Fruit fly (Drosophila melanogaster) whole organism, embryonic: Measurements from ENCODE around the gene pHCl-1.

Source experiments
- Ada2b ChIP-seq: fragments of 200-800 bp; sonication (Bioruptor generic); IDR thresholded peaks from 2 replicates; pipeline ENCODE4 v1.3.6; 2022; ENCODE audit warnings: missing biosample characterization, missing genetic modification characterization
- Antp ChIP-seq: fragments of 200-800 bp; sonication (Bioruptor generic); optimal IDR thresholded peaks from 3 replicates; lab custom pipeline; 2016; ENCODE audit warnings: missing biosample characterization, missing genetic modification characterization
- CG10267 ChIP-seq: fragments of 200-800 bp; sonication (Bioruptor generic); optimal IDR thresholded peaks from 2 replicates; lab custom pipeline; 2018; ENCODE audit warnings: missing biosample characterization, mild to moderate bottlenecking, missing genetic modification characterization, moderate library complexity
- CG11247 ChIP-seq: fragments of 200-800 bp; sonication (Bioruptor generic); IDR thresholded peaks from 2 replicates; pipeline ENCODE4 v1.3.6; 2022; ENCODE audit warnings: missing biosample characterization, missing genetic modification characterization
- CG12769 ChIP-seq: fragments of 200-800 bp; sonication (Bioruptor generic); optimal IDR thresholded peaks from 2 replicates; lab custom pipeline; 2019; ENCODE audit warnings: missing biosample characterization, mild to moderate bottlenecking, missing genetic modification characterization, moderate library complexity
- CG12942 ChIP-seq: fragments of 200-800 bp; sonication (Bioruptor generic); optimal IDR thresholded peaks from 3 replicates; lab custom pipeline; 2016; ENCODE audit warnings: missing biosample characterization, missing genetic modification characterization
- CG14667 ChIP-seq: fragments of 200-800 bp; sonication (Bioruptor generic); IDR thresholded peaks from 2 replicates; pipeline ENCODE4 v1.3.6; 2022; ENCODE audit warnings: missing biosample characterization, missing genetic modification characterization
- CG15269 ChIP-seq: fragments of 200-800 bp; sonication (Bioruptor generic); optimal IDR thresholded peaks from 2 replicates; lab custom pipeline; 2018; ENCODE audit warnings: missing biosample characterization, mild to moderate bottlenecking, missing genetic modification characterization, moderate library complexity
- CG17361 ChIP-seq: fragments of 200-800 bp; sonication (Bioruptor generic); IDR thresholded peaks from 3 replicates; pipeline ENCODE4 v1.3.6; 2022; ENCODE audit warnings: missing biosample characterization, missing genetic modification characterization
- CG17802 ChIP-seq: fragments of 200-800 bp; sonication (Bioruptor generic); optimal IDR thresholded peaks from 2 replicates; lab custom pipeline; 2018; ENCODE audit warnings: missing biosample characterization, mild to moderate bottlenecking, missing genetic modification characterization, moderate library complexity
- CG2129 ChIP-seq: fragments of 200-800 bp; sonication (Bioruptor generic); IDR thresholded peaks from 2 replicates; pipeline ENCODE4 v1.3.6; 2022; ENCODE audit warnings: missing biosample characterization, missing genetic modification characterization; ENCODE audit not compliant: partially characterized antibody
- CG31388 ChIP-seq: fragments of 200-800 bp; sonication (Bioruptor generic); optimal IDR thresholded peaks from 2 replicates; lab custom pipeline; 2016; ENCODE audit warnings: missing biosample characterization, missing genetic modification characterization
- CG42726 ChIP-seq: fragments of 200-800 bp; sonication (Bioruptor generic); IDR thresholded peaks from 2 replicates; pipeline ENCODE4 v1.3.6; 2022; ENCODE audit warnings: missing biosample characterization, missing genetic modification characterization; ENCODE audit not compliant: partially characterized antibody
- CG7786 ChIP-seq: fragments of 200-800 bp; sonication (Bioruptor generic); optimal IDR thresholded peaks from 2 replicates; lab custom pipeline; 2016; ENCODE audit warnings: missing biosample characterization, missing genetic modification characterization
- CG8359 ChIP-seq: fragments of 200-800 bp; sonication (Bioruptor generic); optimal IDR thresholded peaks from 2 replicates; lab custom pipeline; 2017; ENCODE audit warnings: missing biosample characterization, mild to moderate bottlenecking, missing genetic modification characterization, borderline replicate concordance
- CG9727 ChIP-seq: fragments of 200-800 bp; sonication (Bioruptor generic); optimal IDR thresholded peaks from 3 replicates; lab custom pipeline; 2017; ENCODE audit warnings: missing biosample characterization, mild to moderate bottlenecking, missing genetic modification characterization
- Dbx ChIP-seq: fragments of 200-800 bp; sonication (Bioruptor generic); IDR thresholded peaks from 3 replicates; pipeline ENCODE4 v1.3.6; 2022; ENCODE audit warnings: missing biosample characterization, missing genetic modification characterization
- E2f1 ChIP-seq: fragments of 200-800 bp; sonication (Bioruptor generic); IDR thresholded peaks from 2 replicates; pipeline ENCODE4 v1.3.6; 2022; ENCODE audit warnings: missing biosample characterization, missing genetic modification characterization
- Ets97D ChIP-seq: fragments of 200-800 bp; sonication (Bioruptor generic); optimal IDR thresholded peaks from 3 replicates; lab custom pipeline; 2016; ENCODE audit warnings: missing biosample characterization, missing genetic modification characterization
- HmgD ChIP-seq: fragments of 200-800 bp; sonication (Bioruptor generic); optimal IDR thresholded peaks from 3 replicates; lab custom pipeline; 2016; ENCODE audit warnings: missing biosample characterization, missing genetic modification characterization
- Kr ChIP-seq: fragments of 200-800 bp; sonication (Bioruptor generic); optimal IDR thresholded peaks from 2 replicates; lab custom pipeline; 2017; ENCODE audit warnings: missing biosample characterization, mild to moderate bottlenecking, missing genetic modification characterization
- MTF-1 ChIP-seq: fragments of 200-800 bp; sonication (Bioruptor generic); optimal IDR thresholded peaks from 2 replicates; lab custom pipeline; 2018; ENCODE audit warnings: missing biosample characterization, mild to moderate bottlenecking, missing genetic modification characterization, borderline replicate concordance
- Mes4 ChIP-seq: fragments of 200-800 bp; sonication (Bioruptor generic); optimal IDR thresholded peaks from 2 replicates; lab custom pipeline; 2016; ENCODE audit warnings: missing biosample characterization, missing genetic modification characterization
- Mrtf ChIP-seq: fragments of 200-800 bp; sonication (Bioruptor generic); IDR thresholded peaks from 3 replicates; pipeline ENCODE4 v1.3.6; 2022; ENCODE audit warnings: missing biosample characterization, missing genetic modification characterization
- Myb ChIP-seq: fragments of 200-800 bp; sonication (Bioruptor generic); optimal IDR thresholded peaks from 2 replicates; lab custom pipeline; 2016; ENCODE audit warnings: missing biosample characterization, missing genetic modification characterization
- NfI ChIP-seq: fragments of 200-800 bp; sonication (Bioruptor generic); optimal IDR thresholded peaks from 3 replicates; lab custom pipeline; 2018; ENCODE audit warnings: missing biosample characterization, mild to moderate bottlenecking, missing genetic modification characterization, moderate library complexity
- Poxn ChIP-seq: fragments of 200-800 bp; sonication (Bioruptor generic); IDR thresholded peaks from 2 replicates; pipeline ENCODE4 v1.3.6; 2022; ENCODE audit warnings: missing biosample characterization, missing genetic modification characterization
- Trl ChIP-seq, 3 experiments: fragments of >200 bp in 2 of 3; fragments of 200-800 bp in 1 of 3; sonication (Bioruptor generic) in 1 of 3; optimal IDR thresholded peaks; 2 replicates in 1 of 3; 3 replicates in 2 of 3; lab custom pipeline; 2016 to 2017; ENCODE audit warnings: missing biosample characterization in 1 of 3, missing genetic modification characterization in 1 of 3
- abd-A ChIP-seq: fragments of 200-800 bp; sonication (Bioruptor generic); optimal IDR thresholded peaks from 3 replicates; lab custom pipeline; 2019; ENCODE audit warnings: missing biosample characterization, mild to moderate bottlenecking, missing genetic modification characterization, moderate library complexity
- ac ChIP-seq: fragments of 200-800 bp; sonication (Bioruptor generic); optimal IDR thresholded peaks from 3 replicates; lab custom pipeline; 2017; ENCODE audit warnings: missing biosample characterization, mild to moderate bottlenecking, missing genetic modification characterization
- cg ChIP-seq: fragments of 200-800 bp; sonication (Bioruptor generic); optimal IDR thresholded peaks from 3 replicates; lab custom pipeline; 2019; ENCODE audit warnings: missing biosample characterization, mild to moderate bottlenecking, missing genetic modification characterization, moderate library complexity
- dan ChIP-seq: fragments of 200-800 bp; sonication (Bioruptor generic); IDR thresholded peaks from 2 replicates; pipeline ENCODE4 v1.3.6; 2022; ENCODE audit warnings: missing biosample characterization, missing genetic modification characterization
- danr ChIP-seq: fragments of 200-800 bp; sonication (Bioruptor generic); IDR thresholded peaks from 2 replicates; pipeline ENCODE4 v1.3.6; 2022; ENCODE audit warnings: missing biosample characterization, missing genetic modification characterization
- dmrt99B ChIP-seq: fragments of 200-800 bp; sonication (Bioruptor generic); optimal IDR thresholded peaks from 2 replicates; lab custom pipeline; 2018; ENCODE audit warnings: missing biosample characterization, mild to moderate bottlenecking, missing genetic modification characterization, moderate library complexity
- ewg ChIP-seq: fragments of 200-800 bp; sonication (Bioruptor generic); optimal IDR thresholded peaks from 3 replicates; lab custom pipeline; 2017; ENCODE audit warnings: mild to moderate bottlenecking, missing biosample characterization, missing genetic modification reagents, missing genetic modification characterization
- fru ChIP-seq: fragments of >200 bp; optimal IDR thresholded peaks from 2 replicates; lab custom pipeline; 2017
- grn ChIP-seq: fragments of 200-800 bp; sonication (Bioruptor generic); optimal IDR thresholded peaks from 3 replicates; lab custom pipeline; 2017; ENCODE audit warnings: missing biosample characterization, missing genetic modification characterization
- inv ChIP-seq: fragments of 200-800 bp; sonication (Bioruptor generic); IDR thresholded peaks from 2 replicates; pipeline ENCODE4 v1.3.6; 2022; ENCODE audit warnings: missing biosample characterization, missing genetic modification characterization; ENCODE audit not compliant: partially characterized antibody
- klu ChIP-seq: fragments of 200-800 bp; sonication (Bioruptor generic); IDR thresholded peaks from 2 replicates; pipeline ENCODE4 v1.3.6; 2022; ENCODE audit warnings: missing biosample characterization, missing genetic modification characterization
- kni ChIP-seq: fragments of 200-800 bp; sonication (Bioruptor generic); optimal IDR thresholded peaks from 3 replicates; lab custom pipeline; 2017; ENCODE audit warnings: mild to moderate bottlenecking, missing biosample characterization, missing genetic modification reagents, missing genetic modification characterization
- nmo ChIP-seq: fragments of 200-800 bp; sonication (Bioruptor generic); optimal IDR thresholded peaks from 2 replicates; lab custom pipeline; 2018; ENCODE audit warnings: missing biosample characterization, mild to moderate bottlenecking, missing genetic modification characterization, moderate library complexity
- onecut ChIP-seq: fragments of 200-800 bp; sonication (Bioruptor generic); IDR thresholded peaks from 2 replicates; pipeline ENCODE4 v1.3.6; 2022; ENCODE audit warnings: missing biosample characterization, missing genetic modification characterization
- shn ChIP-seq: fragments of 200-800 bp; sonication (Bioruptor generic); optimal IDR thresholded peaks from 3 replicates; lab custom pipeline; 2016; ENCODE audit warnings: missing biosample characterization, missing genetic modification characterization
- stwl ChIP-seq: fragments of 200-800 bp; sonication (Bioruptor generic); optimal IDR thresholded peaks from 3 replicates; lab custom pipeline; 2018; ENCODE audit warnings: missing biosample characterization, mild to moderate bottlenecking, missing genetic modification characterization, moderate library complexity
- tgo ChIP-seq: fragments of 200-800 bp; sonication (Bioruptor generic); IDR thresholded peaks from 3 replicates; pipeline ENCODE4 v1.3.6; 2022; ENCODE audit warnings: missing biosample characterization, missing genetic modification characterization
- tin ChIP-seq: fragments of 200-800 bp; sonication (Bioruptor generic); optimal IDR thresholded peaks from 3 replicates; lab custom pipeline; 2016; ENCODE audit warnings: missing biosample characterization, missing genetic modification characterization
- toy ChIP-seq: fragments of 200-800 bp; sonication (Bioruptor generic); IDR thresholded peaks from 2 replicates; pipeline ENCODE4 v1.3.6; 2022; ENCODE audit warnings: missing biosample characterization, missing genetic modification characterization
- trh ChIP-seq: fragments of 200-800 bp; sonication (Bioruptor generic); optimal IDR thresholded peaks from 2 replicates; lab custom pipeline; 2016; ENCODE audit warnings: missing biosample characterization, missing genetic modification characterization
- vvl ChIP-seq: fragments of 200-800 bp; sonication (Bioruptor generic); IDR thresholded peaks from 2 replicates; pipeline ENCODE4 v1.3.6; 2022; ENCODE audit warnings: missing biosample characterization, missing genetic modification characterization

The pHCl-1 gene

dm6 chr3L:15826985-15827635 lies 71.7 kb downstream of the pHCl-1 start (continued):
- TF ChIP-seq Myb (peak; percentile 45), CG42726 (GFP tag; lab: Robert Waterston, UW) (no peak), klu (0 out of 2 replicates have a peak, but pooled peaks have one; percentile 20), vvl (GFP tag; lab: Robert Waterston, UW) (peak; percentile 59), Ada2b (GFP tag; lab: Robert Waterston, UW) (peak; percentile 51), CG31388 (no peak), grn (GFP tag; lab: Kevin White, UChicago) (no peak), CG17361 (GFP tag; lab: Robert Waterston, UW) (peak; percentile 88), CG8359 (peak; percentile 59), dan (GFP tag; lab: Robert Waterston, UW) (no peak), HmgD (peak; percentile 39), Mrtf (GFP tag; lab: Robert Waterston, UW) (peak; percentile 50; the same call in 2 of the 3 replicates), CG11247 (GFP tag; lab: Robert Waterston, UW) (peak; percentile 39; the same call in 1 of the 2 replicates), Ets97D (no peak), MTF-1 (GFP tag; lab: Kevin White, UChicago) (peak; percentile 42), CG15269 (tag; lab: Kevin White, UChicago) (peak; percentile 92), Trl (optimal IDR thresholded peaks at IDR 0.05; lab: Kevin White, UChicago) (no peak), Trl (GFP tag; optimal IDR thresholded peaks at IDR 0.05; lab: Kevin White, UChicago) (peak; percentile 51), toy (GFP tag; lab: Robert Waterston, UW) (peak; percentile 38; the same call in 1 of the 2 replicates), ac (peak; percentile 24), CG12769 (tag; lab: Kevin White, UChicago) (peak; percentile 84), CG12942 (GFP tag; lab: Kevin White, UChicago) (peak; percentile 30), fru (lab: Kevin White, UChicago) (no peak), shn (GFP tag; lab: Kevin White, UChicago) (peak; percentile 49), cg (GFP tag; lab: Kevin White, UChicago) (peak; percentile 94), CG7786 (GFP tag; lab: Kevin White, UChicago) (peak; percentile 69), E2f1 (GFP tag; lab: Robert Waterston, UW) (0 out of 2 replicates have a peak, but pooled peaks have one; percentile 27), tgo (peak; percentile 38; the same call in 1 of the 3 replicates), abd-A (tag; lab: Kevin White, UChicago) (no peak), stwl (tag; lab: Kevin White, UChicago) (no peak), trh (GFP tag; lab: Kevin White, UChicago) (peak; percentile 1), ewg (GFP tag; lab: Kevin White, UChicago) (peak; percentile 62), dmrt99B (tag; lab: Kevin White, UChicago) (peak; percentile 88), CG10267 (tag; lab: Kevin White, UChicago) (peak; percentile 66), danr (GFP tag; lab: Robert Waterston, UW) (0 out of 2 replicates have a peak, but pooled peaks have one; percentile 24), Dbx (GFP tag; lab: Robert Waterston, UW) (peak; percentile 68; the same call in 2 of the 3 replicates), nmo (GFP tag; lab: Kevin White, UChicago) (peak; percentile 73), Kr (GFP tag; lab: Kevin White, UChicago) (no peak), CG17802 (tag; lab: Kevin White, UChicago) (peak; percentile 6), Antp (GFP tag; lab: Kevin White, UChicago) (peak; percentile 55), kni (GFP tag; lab: Kevin White, UChicago) (peak; percentile 50), Poxn (GFP tag; lab: Robert Waterston, UW) (0 out of 2 replicates have a peak, but pooled peaks have one; percentile 38), onecut (GFP tag; lab: Robert Waterston, UW) (peak; percentile 67), CG9727 (GFP tag; lab: Kevin White, UChicago) (peak; percentile 78), Mes4 (GFP tag; lab: Kevin White, UChicago) (peak; percentile 1), tin (GFP tag; lab: Kevin White, UChicago) (peak; percentile 55), inv (GFP tag; lab: Robert Waterston, UW) (no peak), CG14667 (GFP tag; lab: Robert Waterston, UW) (0 out of 2 replicates have a peak, but pooled peaks have one; percentile 18), NfI (peak; percentile 84), CG2129 (GFP tag; lab: Robert Waterston, UW) (no peak; the same call in 1 of the 2 replicates)
